Fruit fly (Drosophila melanogaster): ENCODE results near the gene Burs.
"Not testable (repeated sequence)": the region's sequence is repeated elsewhere in the genome, so short reads cannot be mapped to it uniquely, and the experiment has no call there.

The Burs gene

dm6 chr3R:21732901-21733300, 36.4 kb upstream of the Burs start (continued):
- TF ChIP-seq CG10631 (GFP tag; optimal IDR thresholded peaks at IDR 0.05) = peak; percentile 50
- peak; percentile 46 for TF ChIP-seq CG8632 (GFP tag; optimal IDR thresholded peaks at IDR 0.05)
- peak; percentile 57 for TF ChIP-seq Smox (GFP tag; optimal IDR thresholded peaks at IDR 0.05)
- peak; percentile 54 for TF ChIP-seq svp (GFP tag)
- TF ChIP-seq CG16779 (tag; optimal IDR thresholded peaks at IDR 0.05) = no peak
- TF ChIP-seq Ets21C (GFP tag; optimal IDR thresholded peaks at IDR 0.05) = peak; percentile 1
- peak; percentile 59 for TF ChIP-seq Met (GFP tag; optimal IDR thresholded peaks at IDR 0.05)
- peak; percentile 43 for TF ChIP-seq cyc (GFP tag; optimal IDR thresholded peaks at IDR 0.05)
- TF ChIP-seq CG32006 (GFP tag; optimal IDR thresholded peaks at IDR 0.05) = peak; percentile 92
- peak; percentile 33 for TF ChIP-seq CG11762 (GFP tag; optimal IDR thresholded peaks at IDR 0.05; ENCODE audit: insufficient read depth)

DNA sequence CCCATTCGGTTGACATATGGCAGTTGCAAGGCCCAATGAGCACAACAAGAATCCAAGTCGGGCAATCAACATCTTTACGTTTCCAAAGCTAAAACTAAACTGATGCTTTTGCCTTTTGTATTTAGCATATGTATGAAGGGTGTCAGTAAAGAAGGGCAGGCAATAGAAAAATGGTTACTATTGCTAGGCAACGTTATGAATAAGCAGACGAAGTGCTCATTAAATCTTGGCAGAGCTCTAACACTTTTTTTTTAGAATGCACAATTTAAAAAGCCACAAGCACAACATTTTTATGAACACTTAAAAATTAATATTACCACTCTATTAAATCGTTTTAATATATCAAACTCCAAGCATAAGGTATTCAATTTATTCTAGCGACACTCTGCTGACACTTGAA, 33.1 kb upstream of the Burs start, which contains the start of gene Sfp93F:
TSS of gene Sfp93F (minus strand) at position 101 of the 400 bp plus-strand sequence.
- TF ChIP-seq CG6792, CG6276, cyc (GFP tag; optimal IDR thresholded peaks at IDR 0.05): not testable (repeated sequence)

DNA sequence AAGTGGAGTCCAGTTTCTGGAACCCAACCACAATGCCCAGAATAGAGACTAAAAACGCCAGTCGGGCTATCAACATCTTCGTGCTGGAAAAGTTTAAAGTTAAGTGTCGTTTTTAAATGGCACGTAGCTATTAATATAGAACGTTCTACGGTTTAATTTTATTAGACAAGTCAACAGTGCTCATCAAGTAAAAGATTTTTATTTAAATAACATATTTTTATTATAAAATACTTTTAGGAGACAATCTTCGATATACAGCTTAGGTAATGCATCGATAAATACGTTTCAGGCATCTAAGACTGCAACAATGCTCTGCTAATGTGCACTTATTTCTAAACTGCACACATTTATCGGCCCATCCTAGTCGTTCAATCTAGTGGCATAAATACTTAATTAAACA, 32.6 kb upstream of the Burs start, which contains the start of gene CG42869:
TSS of gene CG42869 (minus strand) at position 101 of the 400 bp plus-strand sequence.
- no peak for TF ChIP-seq CG7368 (GFP tag; optimal IDR thresholded peaks at IDR 0.05)
- no peak for TF ChIP-seq CG10669 (GFP tag; optimal IDR thresholded peaks at IDR 0.05)

DNA sequence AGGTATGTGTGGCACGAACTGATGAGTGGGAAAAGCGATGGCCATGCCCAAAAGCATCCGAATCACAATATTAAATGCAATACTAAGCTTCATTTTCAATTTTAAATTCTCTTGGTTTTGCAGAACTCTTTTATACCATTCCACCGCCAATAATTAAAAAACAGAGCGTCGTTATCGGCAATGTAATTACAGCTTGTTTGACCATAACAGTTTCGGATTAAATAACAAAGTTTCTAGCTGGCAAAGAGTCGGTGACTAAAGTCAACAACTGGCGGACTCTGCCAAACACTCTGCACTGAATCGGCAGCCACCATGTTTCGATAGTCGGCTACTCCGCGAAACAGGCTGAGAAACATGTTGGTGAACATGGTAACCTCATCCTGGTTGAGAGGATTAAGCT, 32.1 kb upstream of the Burs start, which contains the start of gene CG42870:
TSS of gene CG42870 (minus strand) at position 101 of the 400 bp plus-strand sequence.
- TF ChIP-seq CG3919 (GFP tag; optimal IDR thresholded peaks at IDR 0.05) (no peak), Lpt (GFP tag; optimal IDR thresholded peaks at IDR 0.05) (no peak), Gug (GFP tag; IDR thresholded peaks at IDR 0.05) (no peak), CG1621 (tag; optimal IDR thresholded peaks at IDR 0.05) (no peak), CG31627 (GFP tag; optimal IDR thresholded peaks at IDR 0.05) (no peak), CG4318 (GFP tag; optimal IDR thresholded peaks at IDR 0.05) (no peak), eg (GFP tag; IDR thresholded peaks at IDR 0.05) (no peak), Eip78C (GFP tag) (no peak), Hr38 (GFP tag; optimal IDR thresholded peaks at IDR 0.05) (no peak), CG10631 (GFP tag; optimal IDR thresholded peaks at IDR 0.05) (no peak), CG7368 (GFP tag; optimal IDR thresholded peaks at IDR 0.05) (no peak), Blimp-1 (GFP tag; optimal IDR thresholded peaks at IDR 0.05) (no peak), fkh (GFP tag; optimal IDR thresholded peaks at IDR 0.05) (no peak), lz (GFP tag; optimal IDR thresholded peaks at IDR 0.05) (no peak), Sox14 (GFP tag; optimal IDR thresholded peaks at IDR 0.05) (no peak)

dm6 chr3R:21739010-21739409, 30.3 kb upstream of the Burs start, which contains the start of gene CG34034:
CG34034 (minus strand) TSS chr3R:21739110.
- TF ChIP-seq Eip75B (GFP tag; optimal IDR thresholded peaks at IDR 0.05) = no peak
- no peak for TF ChIP-seq topi (GFP tag; optimal IDR thresholded peaks at IDR 0.05)
- TF ChIP-seq CG11762 (GFP tag; optimal IDR thresholded peaks at IDR 0.05; ENCODE audit: insufficient read depth) = no peak
- TF ChIP-seq salr (GFP tag; optimal IDR thresholded peaks at IDR 0.05) = no peak
- no peak for TF ChIP-seq eg (GFP tag; IDR thresholded peaks at IDR 0.05)
- no peak for TF ChIP-seq Gug (GFP tag; IDR thresholded peaks at IDR 0.05)
- no peak for TF ChIP-seq CG8119 (GFP tag; IDR thresholded peaks at IDR 0.05)

DNA sequence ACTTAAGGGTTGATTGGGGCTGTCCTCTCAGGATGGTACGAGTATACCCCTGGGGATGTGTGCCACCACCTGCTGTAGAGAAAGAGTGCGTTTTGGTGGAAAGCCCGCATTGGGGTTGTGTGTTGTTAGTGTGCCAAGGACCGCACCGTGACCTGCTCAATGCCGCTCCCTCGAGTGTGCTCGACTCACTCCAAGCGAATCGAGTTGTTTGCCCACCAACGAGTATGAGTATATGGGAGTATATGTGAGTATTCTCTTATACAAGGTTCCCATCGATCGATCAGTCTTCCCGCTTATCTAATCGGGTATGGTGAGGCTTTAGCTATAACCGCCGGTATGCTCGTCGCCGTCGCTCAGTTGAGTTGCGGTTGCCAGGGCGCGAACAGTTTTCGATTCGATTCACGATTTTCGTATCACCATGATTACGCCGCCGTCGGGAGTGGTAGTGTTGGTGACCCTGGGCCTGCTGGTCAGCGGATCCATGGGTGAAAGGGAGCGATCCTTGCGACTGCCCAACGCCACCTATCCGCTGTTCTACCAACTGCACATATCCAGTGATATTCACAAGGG, 29.5 kb upstream of the Burs start, which contains the start of gene CG5849:
TSS of gene CG5849 (plus strand) at position 356 of the 570 bp plus-strand sequence.
- peak; percentile 92 for TF ChIP-seq svp (GFP tag)
- no peak for TF ChIP-seq Smox (GFP tag; optimal IDR thresholded peaks at IDR 0.05)
- TF ChIP-seq fd59A (GFP tag; optimal IDR thresholded peaks at IDR 0.05) = no peak
- no peak for TF ChIP-seq CG11902 (GFP tag; optimal IDR thresholded peaks at IDR 0.05)
- TF ChIP-seq vri (GFP tag; optimal IDR thresholded peaks at IDR 0.05) = peak; percentile 57

All from whole organism, prepupa.